Worm (Caenorhabditis elegans): ENCODE measurements around the gene hpr-17.
A peak's percentile ranks its signal among the peaks of the same experiment; 100 is the strongest.

hpr-17 gene

ce11 chrII:13199674-13200215, 42.9 kb upstream of the hpr-17 start, which contains the start of gene btf-1 (continued):
- no peak for TF ChIP-seq nhr-84 (tag; optimal IDR thresholded peaks at IDR 0.05)
- TF ChIP-seq blmp-1 (tag; optimal IDR thresholded peaks at IDR 0.05), result peak; percentile 34
- no peak for TF ChIP-seq sptf-1 (tag; optimal IDR thresholded peaks at IDR 0.05)
- TF ChIP-seq alr-1 (tag; optimal IDR thresholded peaks at IDR 0.05; ENCODE audit: borderline replicate concordance), result no peak
- TF ChIP-seq skn-1 (tag; optimal IDR thresholded peaks at IDR 0.05), result peak; percentile 28
- TF ChIP-seq grh-1 (GFP tag; IDR thresholded peaks at IDR 0.05), result peak; percentile 74
- TF ChIP-seq mab-9 (GFP tag; IDR thresholded peaks at IDR 0.05), result peak; percentile 68; the same call in 1 of the 2 replicates
- peak; percentile 86 for TF ChIP-seq nhr-19 (GFP tag; conservative IDR thresholded peaks at IDR 0.05)
- peak; percentile 94 for TF ChIP-seq fkh-8 (tag; optimal IDR thresholded peaks at IDR 0.05)
- peak; percentile 55 for TF ChIP-seq Y116A8C.19 (tag; optimal IDR thresholded peaks at IDR 0.05; ENCODE audit: borderline replicate concordance)
- TF ChIP-seq xbp-1 (tag; optimal IDR thresholded peaks at IDR 0.05), result peak; percentile 86
- TF ChIP-seq sox-4 (tag; optimal IDR thresholded peaks at IDR 0.05), result peak; percentile 84
- TF ChIP-seq lin-15B (tag; optimal IDR thresholded peaks at IDR 0.05), result peak; percentile 59
- peak; percentile 87 for TF ChIP-seq irx-1 (tag; optimal IDR thresholded peaks at IDR 0.05)
- TF ChIP-seq ama-1 (optimal IDR thresholded peaks at IDR 0.05), result peak; percentile 86
- peak; percentile 60 for TF ChIP-seq lin-39 (tag; optimal IDR thresholded peaks at IDR 0.05)
- TF ChIP-seq tbx-2 (tag; optimal IDR thresholded peaks at IDR 0.05), result peak; percentile 90
- TF ChIP-seq isw-1 (GFP tag; IDR thresholded peaks at IDR 0.05), result peak; percentile 87
- TF ChIP-seq unc-130 (tag; optimal IDR thresholded peaks at IDR 0.05), result no peak
- peak; percentile 70 for TF ChIP-seq nhr-77 (tag; optimal IDR thresholded peaks at IDR 0.05)
- TF ChIP-seq aha-1 (tag; optimal IDR thresholded peaks at IDR 0.05), result peak; percentile 23
- TF ChIP-seq snu-23 (GFP tag; optimal IDR thresholded peaks at IDR 0.05), result peak; percentile 85
- no peak for TF ChIP-seq nhr-28 (tag; optimal IDR thresholded peaks at IDR 0.05)
- TF ChIP-seq elt-2 (tag; optimal IDR thresholded peaks at IDR 0.05), result peak; percentile 78
- TF ChIP-seq mep-1 (tag; optimal IDR thresholded peaks at IDR 0.05), result peak; percentile 84
- TF ChIP-seq fos-1 (tag; optimal IDR thresholded peaks at IDR 0.05), result peak; percentile 73
- TF ChIP-seq lir-3 (tag; optimal IDR thresholded peaks at IDR 0.05; ENCODE audit: poor library complexity), result peak; percentile 84
- no peak for TF ChIP-seq unc-62 (GFP tag; optimal IDR thresholded peaks at IDR 0.05)
- peak; percentile 95 to 97 for TF ChIP-seq lin-35 (GFP tag; optimal IDR thresholded peaks at IDR 0.05)
- TF ChIP-seq ztf-11 (tag; optimal IDR thresholded peaks at IDR 0.05), result peak in 1 of 2 experiments; percentile 85
- TF ChIP-seq dsc-1 (tag; optimal IDR thresholded peaks at IDR 0.05), result peak; percentile 86
- TF ChIP-seq egl-27 (tag; optimal IDR thresholded peaks at IDR 0.05), result peak in 1 of 2 experiments; percentile 12
- TF ChIP-seq mdl-1 (tag; optimal IDR thresholded peaks at IDR 0.05), result peak in 1 of 2 experiments; percentile 28
- TF ChIP-seq ces-1 (GFP tag; optimal IDR thresholded peaks at IDR 0.05), result no peak
- peak; percentile 79 for TF ChIP-seq ceh-90 (tag; optimal IDR thresholded peaks at IDR 0.05)
- peak; percentile 43 for TF ChIP-seq zag-1 (tag; optimal IDR thresholded peaks at IDR 0.05)
- peak; percentile 94 for TF ChIP-seq nhr-90 (tag; optimal IDR thresholded peaks at IDR 0.05; ENCODE audit: poor library complexity)
- peak; percentile 88 for TF ChIP-seq nhr-20 (tag; optimal IDR thresholded peaks at IDR 0.05)
- peak; percentile 82 for TF ChIP-seq unc-86 (tag; optimal IDR thresholded peaks at IDR 0.05)
- peak; percentile 88 for TF ChIP-seq lin-14 (GFP tag; optimal IDR thresholded peaks at IDR 0.05)
- peak; percentile 69 for TF ChIP-seq hlh-4 (tag; optimal IDR thresholded peaks at IDR 0.05)
- TF ChIP-seq C04F5.9 (tag; optimal IDR thresholded peaks at IDR 0.05), result peak; percentile 82
- TF ChIP-seq nhr-47 (tag; optimal IDR thresholded peaks at IDR 0.05), result peak; percentile 95
- TF ChIP-seq nhr-71 (tag; optimal IDR thresholded peaks at IDR 0.05), result peak; percentile 93
- no peak for TF ChIP-seq nhr-11 (tag; optimal IDR thresholded peaks at IDR 0.05)
- TF ChIP-seq efl-1 (optimal IDR thresholded peaks at IDR 0.05), result peak; percentile 94 to 97
- peak; percentile 96 to 100 for TF ChIP-seq efl-1 (GFP tag; optimal IDR thresholded peaks at IDR 0.05 in 1 of 2)
- TF ChIP-seq nhr-237 (tag; optimal IDR thresholded peaks at IDR 0.05), result peak; percentile 50
- TF ChIP-seq lsy-2 (tag; optimal IDR thresholded peaks at IDR 0.05), result peak; percentile 74 to 84
- TF ChIP-seq nhr-76 (tag; optimal IDR thresholded peaks at IDR 0.05), result no peak
- peak; percentile 88 for TF ChIP-seq rnt-1 (tag; optimal IDR thresholded peaks at IDR 0.05)
- peak; percentile 86 for TF ChIP-seq ceh-88 (GFP tag; IDR thresholded peaks at IDR 0.05)
- TF ChIP-seq unc-30 (tag; optimal IDR thresholded peaks at IDR 0.05), result no peak
